Worm (Caenorhabditis elegans): ENCODE results near the gene T10D4.15.

DNA sequence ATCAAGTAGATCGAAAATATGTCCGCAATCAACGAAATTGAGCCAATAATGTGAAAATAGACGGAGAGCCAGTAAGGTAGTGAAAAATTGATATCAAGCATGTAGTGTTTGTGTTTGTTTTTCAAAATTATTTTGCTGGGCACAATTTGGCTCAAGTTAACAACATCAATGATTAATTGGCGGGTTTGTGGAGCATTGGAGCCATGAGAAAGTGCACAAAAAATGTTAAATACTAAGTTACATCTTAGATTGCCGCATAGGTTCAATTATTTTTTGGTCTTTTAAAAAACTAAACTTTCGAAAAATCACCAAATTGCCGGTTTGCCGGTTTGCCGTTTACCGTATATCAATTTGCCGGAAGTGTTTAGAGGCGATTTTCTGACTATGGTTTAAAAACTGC, 8.1 kb upstream of the T10D4.15 start, which contains the start of gene sri-54:
- TF ChIP-seq him-1 (tag; optimal IDR thresholded peaks at IDR 0.05), result no peak
- TF ChIP-seq W03F9.2 (tag; optimal IDR thresholded peaks at IDR 0.05), result no peak

All from whole organism, L4/young adult.